Fruit fly (Drosophila melanogaster): ENCODE data around the gene RhoGEF4.

DNA sequence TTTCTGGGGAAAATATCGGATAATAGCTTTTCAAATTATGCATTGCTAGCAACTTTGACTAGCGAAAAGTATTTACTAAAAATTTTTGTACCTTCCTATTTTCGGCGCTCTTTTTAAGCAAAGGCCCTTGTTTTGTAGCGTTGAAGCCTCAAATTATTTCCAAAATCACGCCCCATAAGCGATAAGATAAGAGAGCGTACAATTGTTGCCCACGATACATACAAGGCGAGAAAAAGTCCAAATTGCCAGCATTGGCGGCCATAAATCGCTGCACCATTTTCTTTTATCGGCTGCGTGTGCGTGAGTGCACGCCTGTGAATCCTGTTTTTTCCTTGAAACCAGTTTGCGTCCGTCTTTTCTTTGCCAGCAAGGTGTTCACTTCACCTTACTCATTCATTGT, 48.1 kb upstream of the RhoGEF4 start:
- TF ChIP-seq h (optimal IDR thresholded peaks at IDR 0.05), result no peak
- TF ChIP-seq ttk (optimal IDR thresholded peaks at IDR 0.05), result no peak
- no peak for TF ChIP-seq insv (optimal IDR thresholded peaks at IDR 0.05)
- TF ChIP-seq psq (optimal IDR thresholded peaks at IDR 0.05), result no peak
- no peak for TF ChIP-seq Sin3A (optimal IDR thresholded peaks at IDR 0.05)
- TF ChIP-seq Myc (optimal IDR thresholded peaks at IDR 0.05), result no peak

Measured in Kc167 (cell line).